Worm (Caenorhabditis elegans) whole organism, L4 larva: ENCODE data around the gene ZK488.6.

Source experiments
- F44E2.7 ChIP-seq: fragments of 200-800 bp; sonication (Bioruptor generic); IDR thresholded peaks from 2 replicates; pipeline ENCODE4 v2.1.2; 2022; ENCODE audit warnings: missing genetic modification characterization, missing compliant biosample characterization
- T20F7.1 ChIP-seq: fragments of 200-800 bp; sonication (Bioruptor generic); optimal IDR thresholded peaks from 2 replicates; lab custom pipeline; 2018; ENCODE audit warnings: mild to moderate bottlenecking, missing genetic modification characterization, missing compliant biosample characterization
- ZK546.5 ChIP-seq, 2 experiments: sonication (generic microtip); optimal IDR thresholded peaks; 2 replicates each; lab custom pipeline; 2017; ENCODE audit warnings: missing biosample characterization in 2 of 2, missing genetic modification characterization in 2 of 2
- aha-1 ChIP-seq: fragments of 150-350 bp; peaks from one replicate; lab custom pipeline; 2014; ENCODE audit warnings: missing biosample characterization, missing genetic modification characterization
- arid-1 ChIP-seq: fragments of 200-800 bp; sonication (Bioruptor generic); conservative IDR thresholded peaks from 2 replicates; pipeline ENCODE4 v1.3.6; 2022; ENCODE audit warnings: missing genetic modification reagents, missing genetic modification characterization, missing compliant biosample characterization
- ceh-20 ChIP-seq: fragments of 200-800 bp; sonication (Bioruptor generic); IDR thresholded peaks from 2 replicates; pipeline ENCODE4 v1.3.6; 2022; ENCODE audit warnings: missing genetic modification reagents, missing genetic modification characterization, missing compliant biosample characterization
- ceh-28 ChIP-seq: fragments of 150-350 bp; optimal IDR thresholded peaks from 2 replicates; lab custom pipeline; 2014; ENCODE audit warnings: missing biosample characterization, missing genetic modification reagents, missing genetic modification characterization
- ceh-32 ChIP-seq: sonication (generic microtip); optimal IDR thresholded peaks from 2 replicates; lab custom pipeline; 2016; ENCODE audit warnings: mild to moderate bottlenecking, missing genetic modification characterization, missing compliant biosample characterization; ENCODE audit not compliant: poor library complexity
- ces-1 ChIP-seq: fragments of 150-350 bp; sonication (generic microtip); optimal IDR thresholded peaks from 4 replicates; lab custom pipeline; 2014; ENCODE audit warnings: missing biosample characterization, missing genetic modification reagents, missing genetic modification characterization
- ctbp-1 ChIP-seq: fragments of 200-800 bp; sonication (Bioruptor generic); IDR thresholded peaks from 2 replicates; pipeline ENCODE4 v1.3.6; 2022; ENCODE audit warnings: missing genetic modification reagents, missing genetic modification characterization, missing compliant biosample characterization
- daf-16 ChIP-seq, 3 experiments: sonication (generic microtip); optimal IDR thresholded peaks; 2 replicates each; lab custom pipeline; 2016 to 2017; ENCODE audit warnings: missing genetic modification characterization in 3 of 3, missing genetic modification reagents in 3 of 3, mild to moderate bottlenecking in 2 of 3, missing compliant biosample characterization in 2 of 3, missing biosample characterization in 1 of 3, moderate library complexity in 1 of 3
- daf-8 ChIP-seq: fragments of 200-800 bp; sonication (Bioruptor generic); IDR thresholded peaks from 2 replicates; pipeline ENCODE4 v1.3.6; 2022; ENCODE audit warnings: missing genetic modification characterization, missing compliant biosample characterization
- dmd-6 ChIP-seq: fragments of 200-800 bp; sonication (Bioruptor generic); IDR thresholded peaks from 2 replicates; pipeline ENCODE4 v1.3.6; 2022; ENCODE audit warnings: missing genetic modification reagents, missing genetic modification characterization, missing compliant biosample characterization
- dmd-8 ChIP-seq: fragments of 200-800 bp; sonication (Bioruptor generic); IDR thresholded peaks from 2 replicates; pipeline ENCODE4 v1.3.6; 2022; ENCODE audit warnings: missing genetic modification characterization, missing compliant biosample characterization
- dmd-9 ChIP-seq: fragments of 200-800 bp; sonication (Bioruptor generic); IDR thresholded peaks from 2 replicates; pipeline ENCODE4 v1.3.6; 2022; ENCODE audit warnings: missing genetic modification reagents, missing genetic modification characterization, missing compliant biosample characterization
- egl-27 ChIP-seq: sonication (generic microtip); optimal IDR thresholded peaks from 3 replicates; lab custom pipeline; 2017; ENCODE audit warnings: missing biosample characterization, missing genetic modification reagents, missing genetic modification characterization
- fkh-10 ChIP-seq: fragments of 150-350 bp; optimal IDR thresholded peaks from 2 replicates; lab custom pipeline; 2014; ENCODE audit warnings: missing biosample characterization, missing genetic modification reagents, missing genetic modification characterization
- gei-8 ChIP-seq: fragments of 200-800 bp; sonication (Bioruptor generic); optimal IDR thresholded peaks from 2 replicates; lab custom pipeline; 2018; ENCODE audit warnings: mild to moderate bottlenecking, missing genetic modification characterization, missing compliant biosample characterization
- hif-1 ChIP-seq, 2 experiments: sonication (generic microtip); optimal IDR thresholded peaks; 2 replicates each; lab custom pipeline; 2016 to 2017; ENCODE audit warnings: missing compliant biosample characterization in 2 of 2, missing genetic modification characterization in 2 of 2, missing genetic modification reagents in 2 of 2, missing genotype in 2 of 2, mild to moderate bottlenecking in 1 of 2
- hlh-11 ChIP-seq: fragments of 200-800 bp; sonication (Bioruptor generic); optimal IDR thresholded peaks from 2 replicates; lab custom pipeline; 2018; ENCODE audit warnings: mild to moderate bottlenecking, missing genetic modification characterization, missing compliant biosample characterization
- hmg-1.1 ChIP-seq: fragments of 200-800 bp; sonication (Bioruptor generic); IDR thresholded peaks from 2 replicates; pipeline ENCODE4 v1.3.6; 2022; ENCODE audit warnings: missing genetic modification reagents, missing genetic modification characterization, missing compliant biosample characterization
- lin-1 ChIP-seq: fragments of 200-800 bp; sonication (Bioruptor generic); IDR thresholded peaks from 2 replicates; pipeline ENCODE4 v1.3.6; 2022; ENCODE audit warnings: missing genetic modification reagents, missing genetic modification characterization, missing compliant biosample characterization
- lin-13 ChIP-seq: fragments of 150-350 bp; optimal IDR thresholded peaks from 2 replicates; lab custom pipeline; 2014; ENCODE audit warnings: missing biosample characterization, missing genetic modification reagents, missing genetic modification characterization
- lin-29 ChIP-seq: fragments of 200-800 bp; sonication (Bioruptor generic); IDR thresholded peaks from 2 replicates; pipeline ENCODE4 v1.3.6; 2022; ENCODE audit warnings: missing genetic modification reagents, missing genetic modification characterization, missing compliant biosample characterization
- lin-38 ChIP-seq: fragments of 200-800 bp; sonication (Bioruptor generic); IDR thresholded peaks from 2 replicates; pipeline ENCODE4 v1.3.6; 2022; ENCODE audit warnings: missing genetic modification reagents, missing genetic modification characterization, missing compliant biosample characterization
- madf-9 ChIP-seq: fragments of 200-800 bp; sonication (Bioruptor generic); conservative IDR thresholded peaks from 2 replicates; pipeline ENCODE4 v1.3.6; 2022; ENCODE audit warnings: missing genetic modification reagents, missing genetic modification characterization, missing compliant biosample characterization
- mep-1 ChIP-seq: fragments of 150-350 bp; sonication (generic microtip); optimal IDR thresholded peaks from 3 replicates; lab custom pipeline; 2014; ENCODE audit warnings: missing biosample characterization, missing genetic modification characterization
- mxl-3 ChIP-seq: fragments of 200-800 bp; sonication (Bioruptor generic); optimal IDR thresholded peaks from 2 replicates; lab custom pipeline; 2018; ENCODE audit warnings: mild to moderate bottlenecking, missing genetic modification characterization, missing compliant biosample characterization
- nhr-10 ChIP-seq: fragments of 150-350 bp; optimal IDR thresholded peaks from 2 replicates; lab custom pipeline; 2014; ENCODE audit warnings: missing biosample characterization, missing genetic modification characterization
- nhr-11 ChIP-seq: fragments of 150-350 bp; optimal IDR thresholded peaks from 2 replicates; lab custom pipeline; 2014; ENCODE audit warnings: missing biosample characterization, missing genetic modification characterization
- nhr-111 ChIP-seq: fragments of 200-800 bp; sonication (Bioruptor generic); optimal IDR thresholded peaks from 2 replicates; lab custom pipeline; 2018; ENCODE audit warnings: mild to moderate bottlenecking, missing genetic modification characterization, missing compliant biosample characterization
- nhr-25 ChIP-seq: sonication (generic microtip); optimal IDR thresholded peaks from 2 replicates; lab custom pipeline; 2017; ENCODE audit warnings: missing genetic modification characterization, mild to moderate bottlenecking, missing compliant biosample characterization, antibody characterized with exemption, moderate library complexity, borderline replicate concordance; ENCODE audit not compliant: insufficient read depth
- nhr-48 ChIP-seq: sonication (generic microtip); optimal IDR thresholded peaks from 2 replicates; lab custom pipeline; 2016; ENCODE audit warnings: mild to moderate bottlenecking, missing genetic modification characterization, missing compliant biosample characterization
- pha-4 ChIP-seq, 2 experiments: fragments of 150-350 bp in 1 of 2; fragments of 200-800 bp in 1 of 2; sonication (Bioruptor generic) in 1 of 2; IDR thresholded peaks in 1 of 2; optimal IDR thresholded peaks in 1 of 2; 2 replicates each; pipeline versions ENCODE4 v1.3.6 to Lab custom; 2014 to 2022; ENCODE audit warnings: missing genetic modification characterization in 2 of 2, missing genetic modification reagents in 2 of 2, missing biosample characterization in 1 of 2, missing compliant biosample characterization in 1 of 2
- snpc-4 ChIP-seq: fragments of 150-350 bp; optimal IDR thresholded peaks from 2 replicates; lab custom pipeline; 2014; ENCODE audit warnings: missing biosample characterization, missing genetic modification characterization
- unc-62 ChIP-seq, 3 experiments: fragments of 150-350 bp in 1 of 3; sonication (generic microtip); optimal IDR thresholded peaks in 2 of 3; peaks in 1 of 3; 1 replicate in 1 of 3; 2 replicates in 2 of 3; lab custom pipeline; 2014 to 2017; ENCODE audit warnings: missing biosample characterization in 3 of 3, missing genetic modification characterization in 3 of 3, missing genetic modification reagents in 3 of 3, missing genotype in 1 of 3
- vab-7 ChIP-seq: fragments of 200-800 bp; sonication (Bioruptor generic); IDR thresholded peaks from 2 replicates; pipeline ENCODE4 v1.3.6; 2022; ENCODE audit warnings: missing genetic modification reagents, missing genetic modification characterization, missing compliant biosample characterization
- zag-1 ChIP-seq: fragments of 150-350 bp; optimal IDR thresholded peaks from 2 replicates; lab custom pipeline; 2014; ENCODE audit warnings: missing biosample characterization, missing genetic modification characterization
- zfp-3 ChIP-seq: fragments of 200-800 bp; sonication (Bioruptor generic); conservative IDR thresholded peaks from 2 replicates; pipeline ENCODE4 v1.3.6; 2022; ENCODE audit warnings: missing genetic modification reagents, missing genetic modification characterization, missing compliant biosample characterization
- ztf-7 ChIP-seq: fragments of 150-350 bp; optimal IDR thresholded peaks from 2 replicates; lab custom pipeline; 2014; ENCODE audit warnings: missing biosample characterization, missing genetic modification characterization

ZK488.6 gene

DNA sequence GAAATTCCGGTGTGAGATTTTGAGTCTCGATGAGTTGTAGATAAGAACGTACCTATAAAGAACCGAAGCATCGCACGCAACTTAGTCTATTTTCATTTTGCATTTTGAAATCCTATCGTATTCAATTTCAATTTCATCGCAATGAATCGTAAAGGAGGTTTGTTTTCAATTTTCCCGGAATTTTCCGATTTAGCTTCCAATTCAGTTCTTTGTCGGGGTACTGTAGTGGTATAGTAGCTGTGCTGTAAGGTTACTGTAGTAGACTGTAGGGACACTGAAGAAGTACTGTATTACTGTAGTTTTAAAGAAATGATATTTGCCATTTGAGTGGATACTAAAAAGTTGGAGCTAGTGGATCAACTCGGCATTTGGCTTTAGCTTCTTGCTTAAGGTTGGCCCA is 9.5 kb downstream of the ZK488.6 start:
- TF ChIP-seq pha-4 (GFP tag; IDR thresholded peaks at IDR 0.05; lab: Robert Waterston, UW), result no peak
- no peak for TF ChIP-seq pha-4 (tag; optimal IDR thresholded peaks at IDR 0.05; lab: Kevin White, UChicago)
- TF ChIP-seq unc-62 (GFP tag; optimal IDR thresholded peaks at IDR 0.05 in 1 of 2; lab: Kevin White, UChicago), result peak in 1 of 2 experiments; percentile 84
- no peak for TF ChIP-seq unc-62 (tag; optimal IDR thresholded peaks at IDR 0.05; lab: Kevin White, UChicago)
- TF ChIP-seq aha-1 (tag; lab: Kevin White, UChicago), result peak; percentile 71

DNA sequence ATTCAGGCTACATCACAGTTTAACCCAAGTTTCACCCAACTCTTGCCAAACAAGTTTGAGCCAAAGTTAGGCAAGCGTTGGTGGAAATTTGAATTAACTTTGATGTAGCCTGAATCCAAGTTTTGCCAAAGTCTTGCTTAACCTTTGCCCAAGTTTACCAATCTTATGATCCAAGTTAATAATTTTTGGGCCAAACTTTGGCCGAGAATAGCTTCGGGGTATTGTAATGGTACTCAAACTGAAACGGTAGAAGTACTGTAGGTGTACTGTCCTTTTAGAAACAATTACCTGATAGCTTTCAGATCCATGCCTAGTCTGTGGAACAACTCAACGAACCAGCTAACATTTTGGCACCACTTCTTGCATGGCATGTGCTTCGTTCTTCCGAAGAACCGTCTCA is 9.9 kb downstream of the ZK488.6 start, which contains the start of gene nhr-251:
Gene nhr-251, plus strand, starts transcription at position 301 of the 400 bp plus-strand sequence.
- TF ChIP-seq nhr-11 (no peak), aha-1 (tag; lab: Kevin White, UChicago) (peak; percentile 64), ztf-7 (tag; lab: Kevin White, UChicago) (no peak), lin-13 (no peak)
- TF ChIP-seq, all 104 proteins: peak for 1

ce11 chrV:604105-604504 is 13.8 kb downstream of the ZK488.6 start, which contains the start of gene srlf-37:
srlf-37 (minus strand) TSS chrV:604205.
- TF ChIP-seq hmg-1.1 (GFP tag; lab: Robert Waterston, UW), result no peak
- no peak for TF ChIP-seq vab-7
- no peak for TF ChIP-seq lin-1 (GFP tag; lab: Robert Waterston, UW)
- no peak for TF ChIP-seq snpc-4 (tag; lab: Kevin White, UChicago)
- no peak for TF ChIP-seq ceh-20 (GFP tag; lab: Robert Waterston, UW)
- no peak for TF ChIP-seq T20F7.1 (GFP tag; lab: Kevin White, UChicago)
- TF ChIP-seq nhr-111 (GFP tag; lab: Kevin White, UChicago), result no peak
- TF ChIP-seq mep-1 (tag; lab: Kevin White, UChicago), result no peak
- TF ChIP-seq arid-1 (GFP tag; lab: Robert Waterston, UW), result no peak
- no peak for TF ChIP-seq nhr-48 (tag; lab: Kevin White, UChicago)

ce11 chrV:608844-609243 is 18.6 kb downstream of the ZK488.6 start, which contains the start of gene srw-109:
srw-109 (minus strand) TSS chrV:608944.
- no peak for TF ChIP-seq lin-29 (GFP tag; lab: Robert Waterston, UW)
- TF ChIP-seq nhr-10 (tag; lab: Kevin White, UChicago), result no peak
- no peak for TF ChIP-seq daf-8 (GFP tag; lab: Robert Waterston, UW)
- no peak for TF ChIP-seq hlh-11 (tag; lab: Kevin White, UChicago)
- no peak for TF ChIP-seq dmd-9 (GFP tag; lab: Robert Waterston, UW)
- TF ChIP-seq zag-1 (tag; lab: Kevin White, UChicago), result no peak
- no peak for TF ChIP-seq hif-1 (tag; optimal IDR thresholded peaks at IDR 0.05; lab: Kevin White, UChicago)
- no peak for TF ChIP-seq aha-1 (tag; lab: Kevin White, UChicago)
- no peak for TF ChIP-seq egl-27 (tag; lab: Kevin White, UChicago)
- TF ChIP-seq, all 104 proteins: peak for 0

ce11 chrV:609671-610070 is 19.4 kb downstream of the ZK488.6 start, which contains the start of gene srlf-36:
srlf-36 (minus strand) TSS chrV:609771.
- TF ChIP-seq lin-38 (GFP tag; lab: Robert Waterston, UW), result no peak
- TF ChIP-seq ces-1, result no peak
- TF ChIP-seq dmd-8 (GFP tag; lab: Robert Waterston, UW), result no peak
- TF ChIP-seq ceh-28 (tag; lab: Kevin White, UChicago), result no peak
- no peak for TF ChIP-seq ctbp-1 (GFP tag; lab: Robert Waterston, UW)
- no peak for TF ChIP-seq gei-8
- TF ChIP-seq zfp-3 (GFP tag; lab: Robert Waterston, UW), result no peak
- TF ChIP-seq dmd-6, result no peak
- TF ChIP-seq ZK546.5 (tag; optimal IDR thresholded peaks at IDR 0.05; lab: Kevin White, UChicago), result no peak
- TF ChIP-seq lin-29 (GFP tag; lab: Robert Waterston, UW), result no peak
- no peak for TF ChIP-seq nhr-25 (tag; lab: Kevin White, UChicago)
- TF ChIP-seq snpc-4 (tag; lab: Kevin White, UChicago), result no peak
- TF ChIP-seq madf-9 (GFP tag; lab: Robert Waterston, UW), result no peak
- no peak for TF ChIP-seq F44E2.7
- no peak for TF ChIP-seq mxl-3 (GFP tag; lab: Kevin White, UChicago)
- TF ChIP-seq daf-16 (GFP tag; optimal IDR thresholded peaks at IDR 0.05; lab: Kevin White, UChicago), result no peak
- no peak for TF ChIP-seq daf-16 (tag; optimal IDR thresholded peaks at IDR 0.05; lab: Kevin White, UChicago)
- no peak for TF ChIP-seq fkh-10
- no peak for TF ChIP-seq ceh-32 (tag; lab: Kevin White, UChicago)
- no peak for TF ChIP-seq T20F7.1 (GFP tag; lab: Kevin White, UChicago)
